Fruit fly (Drosophila melanogaster) whole organism, embryonic: Measurements from ENCODE around the gene CG6785.
A peak's percentile ranks its signal among the peaks of the same experiment; 100 is the strongest.

Experiments used
- B-H1 ChIP-seq: fragments of 200-800 bp; sonication (Bioruptor generic); IDR thresholded peaks from 3 replicates; pipeline ENCODE4 v1.3.6; 2022; ENCODE audit warnings: missing biosample characterization, missing genetic modification characterization
- BEAF-32 ChIP-seq: fragments of 200-800 bp; sonication (Bioruptor generic); optimal IDR thresholded peaks from 3 replicates; lab custom pipeline; 2017; ENCODE audit warnings: missing biosample characterization, missing genetic modification characterization, mild to moderate bottlenecking, moderate library complexity, missing genetic modification reagents
- Bgb ChIP-seq: fragments of 200-800 bp; sonication (Bioruptor generic); IDR thresholded peaks from 2 replicates; pipeline ENCODE4 v1.3.6; 2022; ENCODE audit warnings: missing biosample characterization, missing genetic modification characterization; ENCODE audit not compliant: partially characterized antibody
- CG10274 ChIP-seq: fragments of 200-800 bp; sonication (Bioruptor generic); optimal IDR thresholded peaks from 3 replicates; lab custom pipeline; 2017; ENCODE audit warnings: missing biosample characterization, mild to moderate bottlenecking, missing genetic modification characterization
- CG10959 ChIP-seq: fragments of 200-800 bp; sonication (Bioruptor generic); IDR thresholded peaks from 2 replicates; pipeline ENCODE4 v1.3.6; 2022; ENCODE audit warnings: missing biosample characterization, missing genetic modification characterization
- CG11247 ChIP-seq: fragments of 200-800 bp; sonication (Bioruptor generic); IDR thresholded peaks from 2 replicates; pipeline ENCODE4 v1.3.6; 2022; ENCODE audit warnings: missing biosample characterization, missing genetic modification characterization
- CG11560 ChIP-seq: fragments of 200-800 bp; sonication (Bioruptor generic); IDR thresholded peaks from 3 replicates; pipeline ENCODE4 v1.3.6; 2022; ENCODE audit warnings: missing biosample characterization, missing genetic modification characterization
- CG12659 ChIP-seq: fragments of 200-800 bp; sonication (Bioruptor generic); optimal IDR thresholded peaks from 3 replicates; lab custom pipeline; 2017; ENCODE audit warnings: mild to moderate bottlenecking, missing biosample characterization, missing genetic modification reagents, missing genetic modification characterization
- CG12769 ChIP-seq: fragments of 200-800 bp; sonication (Bioruptor generic); optimal IDR thresholded peaks from 2 replicates; lab custom pipeline; 2019; ENCODE audit warnings: missing biosample characterization, mild to moderate bottlenecking, missing genetic modification characterization, moderate library complexity
- CG13296 ChIP-seq: fragments of 200-800 bp; sonication (Bioruptor generic); optimal IDR thresholded peaks from 3 replicates; lab custom pipeline; 2018; ENCODE audit warnings: missing biosample characterization, mild to moderate bottlenecking, missing genetic modification characterization
- CG14014 ChIP-seq: fragments of 200-800 bp; sonication (Bioruptor generic); IDR thresholded peaks from 2 replicates; pipeline ENCODE4 v1.3.6; 2022; ENCODE audit warnings: missing biosample characterization, missing genetic modification characterization
- CG15011 ChIP-seq: fragments of 200-800 bp; sonication (Bioruptor generic); optimal IDR thresholded peaks from 3 replicates; lab custom pipeline; 2018; ENCODE audit warnings: missing biosample characterization, mild to moderate bottlenecking, missing genetic modification characterization
- CG18764 ChIP-seq: fragments of 200-800 bp; sonication (Bioruptor generic); optimal IDR thresholded peaks from 3 replicates; lab custom pipeline; 2016; ENCODE audit warnings: missing biosample characterization, missing genetic modification characterization
- CG2678 ChIP-seq: fragments of 200-800 bp; sonication (Bioruptor generic); optimal IDR thresholded peaks from 3 replicates; lab custom pipeline; 2019; ENCODE audit warnings: missing biosample characterization, mild to moderate bottlenecking, missing genetic modification characterization, moderate library complexity
- CG30020 ChIP-seq: fragments of 200-800 bp; optimal IDR thresholded peaks from 2 replicates; lab custom pipeline; 2019; ENCODE audit warnings: missing biosample characterization, mild to moderate bottlenecking, missing genetic modification characterization, moderate library complexity
- CG31441 ChIP-seq: fragments of 200-800 bp; sonication (Bioruptor generic); IDR thresholded peaks from 2 replicates; pipeline ENCODE4 v1.3.6; 2022; ENCODE audit warnings: missing biosample characterization, missing genetic modification characterization
- CG33213 ChIP-seq: fragments of 200-800 bp; sonication (Bioruptor generic); optimal IDR thresholded peaks from 3 replicates; lab custom pipeline; 2016; ENCODE audit warnings: missing biosample characterization, missing genetic modification characterization
- CG33557 ChIP-seq: fragments of 200-800 bp; sonication (Bioruptor generic); optimal IDR thresholded peaks from 2 replicates; lab custom pipeline; 2019; ENCODE audit warnings: missing biosample characterization, mild to moderate bottlenecking, missing genetic modification characterization, moderate library complexity
- CG3407 ChIP-seq: fragments of 200-800 bp; sonication (Bioruptor generic); optimal IDR thresholded peaks from 2 replicates; lab custom pipeline; 2018; ENCODE audit warnings: missing biosample characterization, mild to moderate bottlenecking, missing genetic modification characterization
- CG34422 ChIP-seq: fragments of 200-800 bp; sonication (Bioruptor generic); IDR thresholded peaks from 3 replicates; pipeline ENCODE4 v1.3.6; 2022; ENCODE audit warnings: missing biosample characterization, missing genetic modification characterization
- CG3838 ChIP-seq: fragments of 200-800 bp; sonication (Bioruptor generic); optimal IDR thresholded peaks from 3 replicates; lab custom pipeline; 2016; ENCODE audit warnings: missing biosample characterization, missing genetic modification characterization
- CG4617 ChIP-seq: fragments of 200-800 bp; sonication (Bioruptor generic); optimal IDR thresholded peaks from 3 replicates; lab custom pipeline; 2016; ENCODE audit warnings: missing biosample characterization, missing genetic modification characterization, borderline replicate concordance
- Doc3 ChIP-seq: fragments of 200-800 bp; sonication (Bioruptor generic); IDR thresholded peaks from 3 replicates; pipeline ENCODE4 v1.3.6; 2022; ENCODE audit warnings: missing biosample characterization, missing genetic modification characterization; ENCODE audit not compliant: partially characterized antibody
- H2.0 ChIP-seq: fragments of 200-800 bp; sonication (Bioruptor generic); IDR thresholded peaks from 2 replicates; pipeline ENCODE4 v1.3.6; 2022; ENCODE audit warnings: missing biosample characterization, missing genetic modification characterization
- HLH54F ChIP-seq: fragments of 200-800 bp; sonication (Bioruptor generic); optimal IDR thresholded peaks from 3 replicates; lab custom pipeline; 2016; ENCODE audit warnings: missing biosample characterization, missing genetic modification characterization
- Neu2 ChIP-seq: fragments of 200-800 bp; sonication (Bioruptor generic); optimal IDR thresholded peaks from 3 replicates; lab custom pipeline; 2016; ENCODE audit warnings: missing biosample characterization, missing genetic modification characterization, borderline replicate concordance
- NfI ChIP-seq: fragments of 200-800 bp; sonication (Bioruptor generic); optimal IDR thresholded peaks from 3 replicates; lab custom pipeline; 2018; ENCODE audit warnings: missing biosample characterization, mild to moderate bottlenecking, missing genetic modification characterization, moderate library complexity
- Pdp1 ChIP-seq, 2 experiments: fragments of 200-800 bp; sonication (Bioruptor generic); optimal IDR thresholded peaks; 3 replicates each; lab custom pipeline; 2016; ENCODE audit warnings: missing biosample characterization in 2 of 2, missing genetic modification characterization in 2 of 2, mild to moderate bottlenecking in 1 of 2, moderate library complexity in 1 of 2
- Xrp1 ChIP-seq: fragments of 200-800 bp; sonication (Bioruptor generic); IDR thresholded peaks from 2 replicates; pipeline ENCODE4 v1.3.6; 2022; ENCODE audit warnings: missing biosample characterization, missing genetic modification characterization
- ap ChIP-seq: fragments of 200-800 bp; sonication (Bioruptor generic); IDR thresholded peaks from 2 replicates; pipeline ENCODE4 v1.3.6; 2022; ENCODE audit warnings: missing biosample characterization, missing genetic modification characterization
- bcd ChIP-seq: fragments of 200-800 bp; sonication (Bioruptor generic); optimal IDR thresholded peaks from 2 replicates; lab custom pipeline; 2017; ENCODE audit warnings: missing biosample characterization, mild to moderate bottlenecking, missing genetic modification characterization
- bowl ChIP-seq: fragments of 200-800 bp; sonication (Bioruptor generic); IDR thresholded peaks from 2 replicates; pipeline ENCODE4 v1.3.6; 2022; ENCODE audit warnings: missing biosample characterization, missing genetic modification characterization
- chinmo ChIP-seq: fragments of 200-800 bp; sonication (Bioruptor generic); IDR thresholded peaks from 4 replicates; pipeline ENCODE4 v1.3.6; 2022; ENCODE audit warnings: missing biosample characterization, missing genetic modification characterization; ENCODE audit not compliant: partially characterized antibody
- danr ChIP-seq: fragments of 200-800 bp; sonication (Bioruptor generic); IDR thresholded peaks from 2 replicates; pipeline ENCODE4 v1.3.6; 2022; ENCODE audit warnings: missing biosample characterization, missing genetic modification characterization
- dmrt99B ChIP-seq: fragments of 200-800 bp; sonication (Bioruptor generic); optimal IDR thresholded peaks from 2 replicates; lab custom pipeline; 2018; ENCODE audit warnings: missing biosample characterization, mild to moderate bottlenecking, missing genetic modification characterization, moderate library complexity
- emc ChIP-seq: fragments of 200-800 bp; sonication (Bioruptor generic); optimal IDR thresholded peaks from 2 replicates; lab custom pipeline; 2016; ENCODE audit warnings: missing biosample characterization, missing genetic modification characterization
- h ChIP-seq: fragments of >200 bp; optimal IDR thresholded peaks from 2 replicates; lab custom pipeline; 2017
- hbn ChIP-seq: fragments of 200-800 bp; sonication (Bioruptor generic); IDR thresholded peaks from 2 replicates; pipeline ENCODE4 v1.3.6; 2022; ENCODE audit warnings: missing biosample characterization, missing genetic modification characterization; ENCODE audit not compliant: partially characterized antibody
- lab ChIP-seq: fragments of 200-800 bp; sonication (Bioruptor generic); optimal IDR thresholded peaks from 3 replicates; lab custom pipeline; 2017; ENCODE audit warnings: missing biosample characterization, missing genetic modification characterization, mild to moderate bottlenecking, moderate library complexity, missing genetic modification reagents
- pnt ChIP-seq: fragments of 200-800 bp; sonication (Bioruptor generic); optimal IDR thresholded peaks from 3 replicates; lab custom pipeline; 2016; ENCODE audit warnings: missing biosample characterization, missing genetic modification characterization
- pzg ChIP-seq: fragments of 200-800 bp; sonication (Bioruptor generic); optimal IDR thresholded peaks from 3 replicates; lab custom pipeline; 2018; ENCODE audit warnings: missing biosample characterization, mild to moderate bottlenecking, missing genetic modification characterization, moderate library complexity
- stwl ChIP-seq: fragments of 200-800 bp; sonication (Bioruptor generic); optimal IDR thresholded peaks from 3 replicates; lab custom pipeline; 2018; ENCODE audit warnings: missing biosample characterization, mild to moderate bottlenecking, missing genetic modification characterization, moderate library complexity
- sug ChIP-seq: fragments of 200-800 bp; optimal IDR thresholded peaks from 2 replicates; lab custom pipeline; 2019; ENCODE audit warnings: missing biosample characterization, mild to moderate bottlenecking, missing genetic modification characterization, moderate library complexity
- tna ChIP-seq: fragments of 200-800 bp; sonication (Bioruptor generic); IDR thresholded peaks from 2 replicates; pipeline ENCODE4 v1.3.6; 2022; ENCODE audit warnings: missing biosample characterization, missing genetic modification characterization; ENCODE audit not compliant: partially characterized antibody
- twi ChIP-seq: fragments of 200-800 bp; optimal IDR thresholded peaks from 2 replicates; lab custom pipeline; 2019; ENCODE audit warnings: missing biosample characterization, mild to moderate bottlenecking, missing genetic modification characterization, moderate library complexity
- wdn ChIP-seq: fragments of 200-800 bp; sonication (Bioruptor generic); IDR thresholded peaks from 2 replicates; pipeline ENCODE4 v1.3.6; 2022; ENCODE audit warnings: missing biosample characterization, missing genetic modification characterization
- zf30C ChIP-seq: fragments of 200-800 bp; sonication (Bioruptor generic); optimal IDR thresholded peaks from 3 replicates; lab custom pipeline; 2018; ENCODE audit warnings: missing biosample characterization, mild to moderate bottlenecking, missing genetic modification characterization

Gene CG6785

dm6 chr2L:12045941-12046855 is 1.2 kb upstream of the CG6785 start, which contains the start of gene CG6770 (continued):
- TF ChIP-seq chinmo = 0 out of 4 replicates have a peak, but pooled peaks have one; percentile 66
- TF ChIP-seq CG3407 (GFP tag; lab: Kevin White, UChicago) = peak; percentile 55
- TF ChIP-seq CG12769 (tag; lab: Kevin White, UChicago) = peak; percentile 77
- TF ChIP-seq CG4617 = peak; percentile 8
- TF ChIP-seq zf30C (GFP tag; lab: Kevin White, UChicago) = peak; percentile 28
- TF ChIP-seq sug (tag; lab: Kevin White, UChicago) = peak; percentile 78
- TF ChIP-seq ap (GFP tag; lab: Robert Waterston, UW) = peak; percentile 78
- TF ChIP-seq pzg (GFP tag; lab: Kevin White, UChicago) = no peak
- TF ChIP-seq BEAF-32 (GFP tag; lab: Kevin White, UChicago) = peak; percentile 2
- peak; percentile 89 for TF ChIP-seq CG14014
- no peak for TF ChIP-seq CG10959
- peak; percentile 54; the same call in 1 of the 2 replicates for TF ChIP-seq tna
- TF ChIP-seq stwl (tag; lab: Kevin White, UChicago) = no peak
- TF ChIP-seq CG33213 (GFP tag; lab: Kevin White, UChicago) = peak; percentile 2
- TF ChIP-seq CG12659 = peak; percentile 89
- TF ChIP-seq CG30020 (tag; lab: Kevin White, UChicago) = peak; percentile 20
- peak; percentile 68 for TF ChIP-seq CG34422 (GFP tag; lab: Robert Waterston, UW)
- TF ChIP-seq CG3838 (GFP tag; lab: Kevin White, UChicago) = peak; percentile 56
- TF ChIP-seq Bgb = peak; percentile 68; the same call in 1 of the 2 replicates
- peak; percentile 83 for TF ChIP-seq NfI (GFP tag; lab: Kevin White, UChicago)
- no peak for TF ChIP-seq twi (tag; lab: Kevin White, UChicago)
- TF ChIP-seq bowl (GFP tag; lab: Robert Waterston, UW) = peak; percentile 86; the same call in 1 of the 2 replicates
- no peak for TF ChIP-seq Neu2 (GFP tag; lab: Kevin White, UChicago)
- peak; percentile 65 for TF ChIP-seq CG15011 (GFP tag; lab: Kevin White, UChicago)
- TF ChIP-seq wdn = peak; percentile 87
- peak; percentile 92 for TF ChIP-seq CG2678
- no peak for TF ChIP-seq h
- peak; percentile 7 to 97 for TF ChIP-seq Pdp1 (GFP tag; optimal IDR thresholded peaks at IDR 0.05; lab: Kevin White, UChicago)
- peak; percentile 72 for TF ChIP-seq bcd (GFP tag; lab: Kevin White, UChicago)
- TF ChIP-seq CG33557 (GFP tag; lab: Kevin White, UChicago) = no peak
- no peak for TF ChIP-seq CG10274 (GFP tag; lab: Kevin White, UChicago)
- peak; percentile 93 for TF ChIP-seq CG13296 (GFP tag; lab: Kevin White, UChicago)
- peak; percentile 81 for TF ChIP-seq CG31441 (GFP tag; lab: Robert Waterston, UW)
- TF ChIP-seq emc (GFP tag; lab: Kevin White, UChicago) = peak; percentile 11
- TF ChIP-seq CG18764 (GFP tag; lab: Kevin White, UChicago) = peak; percentile 63
- peak; percentile 39 for TF ChIP-seq HLH54F (GFP tag; lab: Kevin White, UChicago)
- peak; percentile 69; the same call in 1 of the 2 replicates for TF ChIP-seq danr (GFP tag; lab: Robert Waterston, UW)
- peak; percentile 78 for TF ChIP-seq Xrp1
- no peak for TF ChIP-seq hbn (GFP tag; lab: Robert Waterston, UW)
- TF ChIP-seq CG11247 = peak; percentile 82
- TF ChIP-seq pnt (GFP tag; lab: Kevin White, UChicago) = no peak
- TF ChIP-seq CG11560 (tag; lab: Robert Waterston, UW) = no peak; the same call in 2 of the 3 replicates
- peak; percentile 95 for TF ChIP-seq lab (GFP tag; lab: Kevin White, UChicago)
- TF ChIP-seq H2.0 = peak; percentile 73
- TF ChIP-seq B-H1 (GFP tag; lab: Robert Waterston, UW) = peak; percentile 64; the same call in 1 of the 3 replicates
- peak; percentile 83 for TF ChIP-seq dmrt99B (tag; lab: Kevin White, UChicago)
- TF ChIP-seq Doc3 (GFP tag; lab: Robert Waterston, UW) = no peak
